Worm (Caenorhabditis elegans) whole organism, early embryonic: ENCODE results near the gene F56D2.2.

Experiments
- F13C5.2 ChIP-seq: sonication (generic microtip); optimal IDR thresholded peaks from 2 replicates; lab custom pipeline; 2017; ENCODE audit warnings: mild to moderate bottlenecking, missing genetic modification characterization, inconsistent platforms, missing compliant biosample characterization
- ama-1 ChIP-seq: fragments of 150-350 bp; optimal IDR thresholded peaks from 2 replicates; lab custom pipeline; 2014
- ceh-36 ChIP-seq: sonication (generic microtip); optimal IDR thresholded peaks from 2 replicates; lab custom pipeline; 2016; ENCODE audit warnings: missing genetic modification characterization, inconsistent platforms, missing compliant biosample characterization
- flt-1 ChIP-seq: fragments of 200-800 bp; sonication (Bioruptor generic); IDR thresholded peaks from 2 replicates; pipeline ENCODE4 v1.3.6; 2022; ENCODE audit warnings: missing genetic modification characterization, missing compliant biosample characterization
- hmg-4 ChIP-seq: fragments of 200-800 bp; sonication (Bioruptor generic); optimal IDR thresholded peaks from 2 replicates; lab custom pipeline; 2018; ENCODE audit warnings: mild to moderate bottlenecking, missing genetic modification characterization, missing compliant biosample characterization
- hnd-1 ChIP-seq: sonication (generic microtip); optimal IDR thresholded peaks from 2 replicates; lab custom pipeline; 2016; ENCODE audit warnings: missing genetic modification characterization, missing compliant biosample characterization
- pes-1 ChIP-seq: fragments of 200-800 bp; sonication (Bioruptor generic); IDR thresholded peaks from 2 replicates; pipeline ENCODE4 v1.3.6; 2022; ENCODE audit warnings: missing genetic modification reagents, missing genetic modification characterization, missing compliant biosample characterization
- scrt-1 ChIP-seq: fragments of 200-800 bp; sonication (Bioruptor generic); IDR thresholded peaks from 2 replicates; pipeline ENCODE4 v1.3.6; 2022; ENCODE audit warnings: missing genetic modification characterization, missing compliant biosample characterization
- sea-1 ChIP-seq: fragments of 200-800 bp; sonication (Bioruptor generic); conservative IDR thresholded peaks from 2 replicates; pipeline ENCODE4 v1.3.6; 2022; ENCODE audit warnings: missing genetic modification characterization, missing compliant biosample characterization
- tbx-11 ChIP-seq: fragments of 200-800 bp; sonication (Bioruptor generic); IDR thresholded peaks from 2 replicates; pipeline ENCODE4 v1.3.6; 2022; ENCODE audit warnings: missing genetic modification characterization, missing compliant biosample characterization

DNA sequence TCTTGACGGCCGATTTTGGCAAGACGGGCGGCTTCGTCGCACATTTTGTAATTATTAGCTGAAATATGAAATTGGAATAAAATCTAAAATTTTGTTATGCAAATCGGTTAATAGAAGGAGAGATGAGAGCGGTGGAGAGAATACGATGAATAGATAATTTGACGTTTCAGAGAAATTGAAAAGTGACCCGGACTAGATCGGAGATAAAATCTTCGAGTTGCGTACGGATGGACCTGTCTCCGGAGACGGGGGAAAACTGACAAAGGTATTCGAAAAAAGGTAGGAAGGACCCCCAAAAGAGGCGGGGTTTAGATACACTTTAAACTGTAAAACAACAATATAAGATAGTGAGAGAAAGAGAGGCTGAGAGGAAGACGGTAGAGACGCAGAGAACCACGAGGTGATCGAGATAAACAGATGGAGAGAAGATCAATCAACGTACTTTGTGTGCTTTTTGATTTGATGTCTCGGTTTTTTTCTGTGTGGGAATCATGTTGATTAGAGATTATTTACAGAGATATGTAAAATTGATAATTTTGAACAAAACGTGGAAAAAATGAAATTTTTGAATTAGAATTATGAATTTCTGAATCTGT is 34.9 kb upstream of the F56D2.2 start, which contains the start of gene F09F7.6:
- no peak for TF ChIP-seq scrt-1 (GFP tag; lab: Robert Waterston, UW)
- TF ChIP-seq ceh-36 (tag; lab: Kevin White, UChicago) = no peak
- no peak for TF ChIP-seq ama-1
- TF ChIP-seq tbx-11 (GFP tag; lab: Robert Waterston, UW) = no peak
- no peak for TF ChIP-seq hnd-1 (tag; lab: Kevin White, UChicago)
- TF ChIP-seq pes-1 (GFP tag; lab: Robert Waterston, UW) = no peak
- TF ChIP-seq flt-1 (GFP tag; lab: Robert Waterston, UW) = no peak
- no peak for TF ChIP-seq hmg-4 (GFP tag; lab: Kevin White, UChicago)
- TF ChIP-seq F13C5.2 = no peak
- TF ChIP-seq sea-1 (GFP tag; lab: Robert Waterston, UW) = no peak
